Worm (Caenorhabditis elegans) whole organism, young adult: Measurements from ENCODE around the gene Y110A2AL.1.

Experiments
- B0035.1 ChIP-seq: sonication (generic microtip); optimal IDR thresholded peaks from 2 replicates; lab custom pipeline; 2016; ENCODE audit warnings: missing genetic modification characterization, mild to moderate bottlenecking, missing compliant biosample characterization, missing genotype, missing genetic modification reagents
- C06A6.2 ChIP-seq: fragments of 200-800 bp; sonication (Bioruptor generic); conservative IDR thresholded peaks from 2 replicates; pipeline ENCODE4 v1.3.6; 2022; ENCODE audit warnings: missing genetic modification characterization, missing compliant biosample characterization
- D2030.7 ChIP-seq: fragments of 200-800 bp; sonication (Bioruptor generic); IDR thresholded peaks from 2 replicates; pipeline ENCODE4 v1.3.6; 2022; ENCODE audit warnings: missing genetic modification reagents, missing genetic modification characterization, missing compliant biosample characterization
- F39B2.1 ChIP-seq: fragments of 200-800 bp; sonication (Bioruptor generic); IDR thresholded peaks from 2 replicates; pipeline ENCODE4 v1.3.6; 2022; ENCODE audit warnings: missing genetic modification reagents, missing genetic modification characterization, missing compliant biosample characterization
- T26A5.8 ChIP-seq: sonication (generic microtip); optimal IDR thresholded peaks from 2 replicates; lab custom pipeline; 2016; ENCODE audit warnings: missing genetic modification characterization, missing compliant biosample characterization
- Y56A3A.18 ChIP-seq: fragments of 200-800 bp; sonication (Bioruptor generic); IDR thresholded peaks from 2 replicates; pipeline ENCODE4 v1.3.6; 2022; ENCODE audit warnings: missing genetic modification reagents, missing genetic modification characterization, missing compliant biosample characterization
- Y95B8A.8 ChIP-seq: fragments of 200-800 bp; sonication (Bioruptor generic); IDR thresholded peaks from 2 replicates; pipeline ENCODE4 v1.3.6; 2022; ENCODE audit warnings: missing genetic modification reagents, missing genetic modification characterization, missing compliant biosample characterization
- akir-1 ChIP-seq: fragments of 200-800 bp; sonication (Bioruptor generic); optimal IDR thresholded peaks from 2 replicates; lab custom pipeline; 2018; ENCODE audit warnings: mild to moderate bottlenecking, missing genetic modification characterization, moderate library complexity, missing compliant biosample characterization
- atf-7 ChIP-seq: sonication (generic microtip); optimal IDR thresholded peaks from 2 replicates; lab custom pipeline; 2017; ENCODE audit warnings: mild to moderate bottlenecking, missing genetic modification characterization, missing compliant biosample characterization
- attf-6 ChIP-seq: fragments of 200-800 bp; sonication (Bioruptor generic); IDR thresholded peaks from 2 replicates; pipeline ENCODE4 v1.3.6; 2022; ENCODE audit warnings: missing genetic modification reagents, missing genetic modification characterization, missing compliant biosample characterization
- bed-1 ChIP-seq: fragments of 200-800 bp; sonication (Bioruptor generic); IDR thresholded peaks from 2 replicates; pipeline ENCODE4 v1.3.6; 2022; ENCODE audit warnings: missing genetic modification reagents, missing genetic modification characterization, missing compliant biosample characterization
- bed-2 ChIP-seq: fragments of 200-800 bp; sonication (Bioruptor generic); IDR thresholded peaks from 2 replicates; pipeline ENCODE4 v1.3.6; 2022; ENCODE audit warnings: missing genetic modification reagents, missing genetic modification characterization, missing compliant biosample characterization
- ceh-100 ChIP-seq: fragments of 200-800 bp; sonication (Bioruptor generic); IDR thresholded peaks from 2 replicates; pipeline ENCODE4 v1.3.6; 2022; ENCODE audit warnings: missing genetic modification reagents, missing genetic modification characterization, missing compliant biosample characterization
- die-1 ChIP-seq: sonication (generic microtip); optimal IDR thresholded peaks from 2 replicates; lab custom pipeline; 2016; ENCODE audit warnings: missing genotype, mild to moderate bottlenecking, missing genetic modification characterization, missing compliant biosample characterization
- efl-1 ChIP-seq: fragments of 150-350 bp; optimal IDR thresholded peaks from 2 replicates; lab custom pipeline; 2014; ENCODE audit warnings: missing biosample characterization, missing genetic modification reagents, missing genetic modification characterization
- ets-4 ChIP-seq: fragments of 200-800 bp; sonication (Bioruptor generic); optimal IDR thresholded peaks from 2 replicates; lab custom pipeline; 2018; ENCODE audit warnings: mild to moderate bottlenecking, missing genetic modification characterization, missing compliant biosample characterization
- hlh-12 ChIP-seq: sonication (generic microtip); optimal IDR thresholded peaks from 2 replicates; lab custom pipeline; 2016; ENCODE audit warnings: missing genetic modification characterization, missing compliant biosample characterization
- hmg-1.2 ChIP-seq: fragments of 200-800 bp; sonication (Bioruptor generic); IDR thresholded peaks from 2 replicates; pipeline ENCODE4 v1.3.6; 2022; ENCODE audit warnings: missing genetic modification reagents, missing genetic modification characterization, missing compliant biosample characterization
- let-526 ChIP-seq: fragments of 200-800 bp; sonication (Bioruptor generic); IDR thresholded peaks from 2 replicates; pipeline ENCODE4 v1.3.6; 2022; ENCODE audit warnings: missing genetic modification reagents, missing genetic modification characterization, missing compliant biosample characterization
- lin-26 ChIP-seq: fragments of 200-800 bp; sonication (Bioruptor generic); IDR thresholded peaks from 2 replicates; pipeline ENCODE4 v1.3.6; 2022; ENCODE audit warnings: missing genetic modification reagents, missing genetic modification characterization, missing compliant biosample characterization
- lin-40 ChIP-seq: sonication (generic microtip); optimal IDR thresholded peaks from 2 replicates; lab custom pipeline; 2016; ENCODE audit warnings: missing genetic modification characterization, mild to moderate bottlenecking, missing compliant biosample characterization, missing genotype, missing genetic modification reagents
- lsy-27 ChIP-seq: sonication (generic microtip); optimal IDR thresholded peaks from 2 replicates; lab custom pipeline; 2017; ENCODE audit warnings: missing genetic modification characterization, mild to moderate bottlenecking, missing compliant biosample characterization, antibody characterized with exemption, missing genotype, borderline replicate concordance; ENCODE audit not compliant: insufficient read depth
- mxl-1 ChIP-seq: sonication (generic microtip); optimal IDR thresholded peaks from 2 replicates; lab custom pipeline; 2016; ENCODE audit warnings: missing genetic modification characterization, missing compliant biosample characterization
- rcor-1 ChIP-seq: fragments of 200-800 bp; sonication (Bioruptor generic); IDR thresholded peaks from 2 replicates; pipeline ENCODE4 v1.3.6; 2022; ENCODE audit warnings: missing genetic modification reagents, missing genetic modification characterization, missing compliant biosample characterization
- rec-8 ChIP-seq, 2 experiments: sonication (generic microtip); optimal IDR thresholded peaks; 2 replicates each; lab custom pipeline; 2016; ENCODE audit warnings: mild to moderate bottlenecking in 2 of 2, missing genetic modification characterization in 2 of 2, missing genetic modification reagents in 2 of 2, missing genotype in 2 of 2, missing biosample characterization in 1 of 2, missing compliant biosample characterization in 1 of 2, moderate library complexity in 1 of 2
- sdz-38 ChIP-seq: sonication (generic microtip); optimal IDR thresholded peaks from 2 replicates; lab custom pipeline; 2016; ENCODE audit warnings: missing genotype, missing genetic modification characterization, missing compliant biosample characterization
- snpc-1.1 ChIP-seq: sonication (generic microtip); optimal IDR thresholded peaks from 2 replicates; lab custom pipeline; 2017; ENCODE audit warnings: missing genetic modification characterization, mild to moderate bottlenecking, missing compliant biosample characterization, antibody characterized with exemption, moderate library complexity, missing genotype, missing genetic modification reagents; ENCODE audit not compliant: insufficient read depth
- snpc-3.4 ChIP-seq: sonication (generic microtip); optimal IDR thresholded peaks from 2 replicates; lab custom pipeline; 2017; ENCODE audit warnings: missing genetic modification characterization, mild to moderate bottlenecking, missing compliant biosample characterization, antibody characterized with exemption, moderate library complexity, missing genotype, missing genetic modification reagents
- somi-1 ChIP-seq: fragments of 200-800 bp; sonication (Bioruptor generic); optimal IDR thresholded peaks from 2 replicates; lab custom pipeline; 2018; ENCODE audit warnings: mild to moderate bottlenecking, missing genetic modification characterization, missing compliant biosample characterization
- tbx-9 ChIP-seq: sonication (generic microtip); optimal IDR thresholded peaks from 2 replicates; lab custom pipeline; 2016; ENCODE audit warnings: borderline replicate concordance, missing genetic modification characterization, inconsistent platforms, missing compliant biosample characterization
- xnd-1 ChIP-seq: sonication (generic microtip); optimal IDR thresholded peaks from 2 replicates; lab custom pipeline; 2016; ENCODE audit warnings: missing genotype, missing genetic modification reagents, missing genetic modification characterization, missing compliant biosample characterization
- zfh-2 ChIP-seq: fragments of 200-800 bp; sonication (Bioruptor generic); conservative IDR thresholded peaks from 2 replicates; pipeline ENCODE4 v1.3.6; 2022; ENCODE audit warnings: missing genetic modification reagents, missing genetic modification characterization, missing compliant biosample characterization
- ztf-28 ChIP-seq: fragments of 200-800 bp; sonication (Bioruptor generic); IDR thresholded peaks from 2 replicates; pipeline ENCODE4 v1.3.6; 2022; ENCODE audit warnings: missing genetic modification reagents, missing genetic modification characterization, missing compliant biosample characterization
- ztf-3 ChIP-seq: fragments of 200-800 bp; sonication (Bioruptor generic); optimal IDR thresholded peaks from 2 replicates; lab custom pipeline; 2018; ENCODE audit warnings: mild to moderate bottlenecking, missing genetic modification characterization, missing compliant biosample characterization

Gene Y110A2AL.1

ce11 chrII:2854794-2855193 is 20.1 kb upstream of the Y110A2AL.1 start:
- no peak for TF ChIP-seq snpc-3.4 (tag; lab: Kevin White, UChicago)
- TF ChIP-seq hmg-1.2 (GFP tag; lab: Robert Waterston, UW) = peak; percentile 36; the same call in 1 of the 2 replicates
- TF ChIP-seq attf-6 (GFP tag; lab: Robert Waterston, UW) = no peak

ce11 chrII:2856114-2856513 is 18.8 kb upstream of the Y110A2AL.1 start:
- TF ChIP-seq rec-8 (tag; optimal IDR thresholded peaks at IDR 0.05; lab: Kevin White, UChicago) (no peak), akir-1 (GFP tag; lab: Kevin White, UChicago) (no peak), xnd-1 (tag; lab: Kevin White, UChicago) (no peak), Y56A3A.18 (GFP tag; lab: Robert Waterston, UW) (no peak), ztf-3 (no peak), die-1 (tag; lab: Kevin White, UChicago) (no peak), D2030.7 (GFP tag; lab: Robert Waterston, UW) (no peak), bed-2 (GFP tag; lab: Robert Waterston, UW) (no peak), lin-40 (tag; lab: Kevin White, UChicago) (no peak), mxl-1 (tag; lab: Kevin White, UChicago) (no peak), Y95B8A.8 (no peak)

ce11 chrII:2857559-2857958 is 17.3 kb upstream of the Y110A2AL.1 start:
- TF ChIP-seq ets-4 (no peak), T26A5.8 (tag; lab: Kevin White, UChicago) (no peak), lsy-27 (tag; lab: Kevin White, UChicago) (no peak), atf-7 (tag; lab: Kevin White, UChicago) (no peak), snpc-1.1 (tag; lab: Kevin White, UChicago) (no peak), zfh-2 (GFP tag; lab: Robert Waterston, UW) (no peak), somi-1 (GFP tag; lab: Kevin White, UChicago) (no peak), F39B2.1 (GFP tag; lab: Robert Waterston, UW) (no peak), C06A6.2 (no peak), lin-26 (GFP tag; lab: Robert Waterston, UW) (no peak), rcor-1 (GFP tag; lab: Robert Waterston, UW) (no peak), B0035.1 (tag; lab: Kevin White, UChicago) (no peak), hlh-12 (tag; lab: Kevin White, UChicago) (no peak), efl-1 (GFP tag; lab: Kevin White, UChicago) (no peak), hmg-1.2 (GFP tag; lab: Robert Waterston, UW) (no peak), let-526 (GFP tag; lab: Robert Waterston, UW) (no peak), D2030.7 (GFP tag; lab: Robert Waterston, UW) (no peak), ztf-28 (GFP tag; lab: Robert Waterston, UW) (no peak)

ce11 chrII:2858851-2859250 is 16.1 kb upstream of the Y110A2AL.1 start:
- TF ChIP-seq tbx-9 (tag; lab: Kevin White, UChicago) (no peak), bed-2 (GFP tag; lab: Robert Waterston, UW) (no peak)

ce11 chrII:2859315-2859714 is 15.6 kb upstream of the Y110A2AL.1 start:
- TF ChIP-seq bed-1 (no peak), Y95B8A.8 (no peak), sdz-38 (tag; lab: Kevin White, UChicago) (no peak), somi-1 (GFP tag; lab: Kevin White, UChicago) (no peak), ets-4 (no peak), ceh-100 (no peak)
